Worm (Caenorhabditis elegans): Measurements from ENCODE around the gene fbxc-30.

fbxc-30 gene

DNA sequence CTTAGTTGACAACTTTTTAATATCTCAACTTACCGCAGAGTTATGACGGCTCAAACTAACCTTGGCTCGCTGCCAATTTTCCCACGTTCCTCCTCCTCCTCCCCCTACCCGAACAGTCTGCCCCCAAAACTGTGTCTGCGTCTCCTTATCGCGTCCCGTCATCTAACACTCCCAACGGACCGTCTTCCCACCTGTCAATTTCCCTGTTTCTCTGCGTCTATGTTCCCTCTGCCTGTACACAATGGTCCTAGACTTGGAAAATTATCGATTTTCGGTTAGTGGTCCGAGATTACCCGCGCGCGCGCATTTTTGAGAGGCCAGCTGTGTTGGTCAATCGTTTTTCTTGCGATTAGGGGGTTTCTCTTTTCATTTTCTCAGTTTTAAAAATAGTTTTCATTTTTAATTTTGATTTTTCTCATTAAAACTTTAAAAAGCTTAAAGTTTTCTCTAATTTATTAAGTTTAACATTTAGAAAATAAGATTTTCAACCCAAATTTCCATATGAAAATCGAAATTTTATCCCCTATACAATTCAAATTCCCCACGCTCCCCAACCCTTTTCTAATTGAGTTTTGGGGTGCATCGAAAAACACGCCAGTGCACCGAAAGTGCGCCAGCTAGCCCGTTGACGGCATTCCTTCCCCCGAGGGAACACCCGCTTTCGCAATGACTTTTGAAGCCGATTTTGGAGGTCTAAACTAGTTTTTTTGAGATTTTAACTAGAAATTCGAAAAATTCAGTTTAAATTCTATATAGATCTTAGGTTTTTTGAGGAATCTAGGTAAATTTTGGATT lies 44.2 kb upstream of the fbxc-30 start, which contains the start of gene alg-2 (continued):
- no peak for TF ChIP-seq egl-27 (tag; optimal IDR thresholded peaks at IDR 0.05)
- peak; percentile 53 for TF ChIP-seq nhr-71 (tag; optimal IDR thresholded peaks at IDR 0.05)
- peak; percentile 45 to 69 (median 48) for TF ChIP-seq dpl-1 (GFP tag; optimal IDR thresholded peaks at IDR 0.05)
- TF ChIP-seq ztf-11 (tag; optimal IDR thresholded peaks at IDR 0.05) = no peak
- TF ChIP-seq skn-1 (tag; optimal IDR thresholded peaks at IDR 0.05) = peak; percentile 42
- no peak for TF ChIP-seq fkh-10 (GFP tag; optimal IDR thresholded peaks at IDR 0.05)
- no peak for TF ChIP-seq ama-1 (optimal IDR thresholded peaks at IDR 0.05)
- no peak for TF ChIP-seq nhr-90 (tag; optimal IDR thresholded peaks at IDR 0.05; ENCODE audit: poor library complexity)
- no peak for TF ChIP-seq vab-15 (tag; optimal IDR thresholded peaks at IDR 0.05)
- no peak for TF ChIP-seq ceh-90 (tag; optimal IDR thresholded peaks at IDR 0.05)
- no peak for TF ChIP-seq isw-1 (GFP tag; IDR thresholded peaks at IDR 0.05)
- peak; percentile 38 to 57 for TF ChIP-seq lsy-2 (tag; optimal IDR thresholded peaks at IDR 0.05)
- no peak for TF ChIP-seq aly-2 (tag; optimal IDR thresholded peaks at IDR 0.05)
- no peak for TF ChIP-seq nhr-237 (tag; optimal IDR thresholded peaks at IDR 0.05)
- TF ChIP-seq snpc-4 (tag; optimal IDR thresholded peaks at IDR 0.05) = peak; percentile 40
- TF ChIP-seq rnt-1 (tag; optimal IDR thresholded peaks at IDR 0.05) = peak; percentile 60
- TF ChIP-seq fkh-8 (tag; optimal IDR thresholded peaks at IDR 0.05) = peak; percentile 22
- TF ChIP-seq nhr-20 (tag; optimal IDR thresholded peaks at IDR 0.05) = peak; percentile 26
- no peak for TF ChIP-seq Y116A8C.19 (tag; optimal IDR thresholded peaks at IDR 0.05; ENCODE audit: borderline replicate concordance)
- TF ChIP-seq C16A3.4 (tag; optimal IDR thresholded peaks at IDR 0.05) = peak; percentile 51
- TF ChIP-seq aha-1 (tag; optimal IDR thresholded peaks at IDR 0.05) = no peak
- peak; percentile 16 for TF ChIP-seq tbx-2 (tag; optimal IDR thresholded peaks at IDR 0.05)
- TF ChIP-seq blmp-1 (tag; optimal IDR thresholded peaks at IDR 0.05) = no peak
- peak in 2 of 3 experiments; percentile 6 to 71 for TF ChIP-seq ceh-82 (tag; optimal IDR thresholded peaks at IDR 0.05)
- TF ChIP-seq swsn-7 (tag; optimal IDR thresholded peaks at IDR 0.05) = peak; percentile 37
- TF ChIP-seq nhr-85 (tag) = peak; percentile 63
- no peak for TF ChIP-seq nhr-76 (tag; optimal IDR thresholded peaks at IDR 0.05)

- TF ChIP-seq fkh-10 (GFP tag; optimal IDR thresholded peaks at IDR 0.05) = no peak
- no peak for TF ChIP-seq grh-1 (GFP tag; IDR thresholded peaks at IDR 0.05)
- no peak for TF ChIP-seq hlh-17 (GFP tag; optimal IDR thresholded peaks at IDR 0.05; ENCODE audit: borderline replicate concordance)
- no peak for TF ChIP-seq ceh-82 (tag; optimal IDR thresholded peaks at IDR 0.05)
These were observed 41.7 kb upstream of the fbxc-30 start for ce11 chrII:875739-876138.

ce11 chrII:880666-881226 lies 36.7 kb upstream of the fbxc-30 start:
- TF ChIP-seq hlh-4 (tag; optimal IDR thresholded peaks at IDR 0.05) (no peak), ceh-90 (tag; optimal IDR thresholded peaks at IDR 0.05) (no peak), pag-3 (tag; optimal IDR thresholded peaks at IDR 0.05; ENCODE audit: borderline replicate concordance, insufficient read depth) (no peak), elt-2 (tag; optimal IDR thresholded peaks at IDR 0.05) (peak; percentile 79), lin-35 (GFP tag; optimal IDR thresholded peaks at IDR 0.05) (no peak), nhr-20 (tag; optimal IDR thresholded peaks at IDR 0.05) (peak; percentile 21)

- TF ChIP-seq snpc-4 (tag; optimal IDR thresholded peaks at IDR 0.05) (no peak), elt-2 (tag; optimal IDR thresholded peaks at IDR 0.05) (peak; percentile 38), nhr-20 (tag; optimal IDR thresholded peaks at IDR 0.05) (peak; percentile 44), zag-1 (tag; optimal IDR thresholded peaks at IDR 0.05) (no peak)
These were observed 33.2 kb upstream of the fbxc-30 start for ce11 chrII:884204-884603.
